Fruit fly (Drosophila melanogaster): Measurements from ENCODE around the gene CG14933.
A peak's percentile ranks its signal among the peaks of the same experiment; 100 is the strongest.

CG14933 gene

dm6 chr2L:11806701-11807674 lies 35.6 kb upstream of the CG14933 start (continued):
- TF ChIP-seq dsx (GFP tag; optimal IDR thresholded peaks at IDR 0.05; ENCODE audit: poor library complexity, severe bottlenecking), result peak; percentile 99
- peak; percentile 80 for TF ChIP-seq CG6276 (GFP tag; optimal IDR thresholded peaks at IDR 0.05)
- TF ChIP-seq Eip93F (GFP tag; optimal IDR thresholded peaks at IDR 0.05), result peak; percentile 40
- TF ChIP-seq CG6854 (GFP tag; optimal IDR thresholded peaks at IDR 0.05), result peak; percentile 85
- peak; percentile 12 for TF ChIP-seq fd85E (GFP tag; optimal IDR thresholded peaks at IDR 0.05)
- TF ChIP-seq Sox102F (GFP tag; optimal IDR thresholded peaks at IDR 0.05), result peak; percentile 70
- TF ChIP-seq Eip78C (GFP tag), result peak; percentile 87
- TF ChIP-seq Lpt (GFP tag; optimal IDR thresholded peaks at IDR 0.05), result peak; percentile 93
- peak; percentile 68 for TF ChIP-seq CG3032 (tag; optimal IDR thresholded peaks at IDR 0.05)
- TF ChIP-seq CG6163 (GFP tag; IDR thresholded peaks at IDR 0.05), result peak; percentile 95
- peak; percentile 76 for TF ChIP-seq net (GFP tag; optimal IDR thresholded peaks at IDR 0.05)
- TF ChIP-seq spab (GFP tag; optimal IDR thresholded peaks at IDR 0.05), result peak; percentile 82
- TF ChIP-seq ss (GFP tag; optimal IDR thresholded peaks at IDR 0.05), result peak; percentile 91 to 97
- peak; percentile 37 for TF ChIP-seq esn (GFP tag; optimal IDR thresholded peaks at IDR 0.05)
- peak; percentile 10 for TF ChIP-seq fkh (GFP tag; optimal IDR thresholded peaks at IDR 0.05)
- peak; percentile 76 for TF ChIP-seq CG15336 (GFP tag; IDR thresholded peaks at IDR 0.05)
- TF ChIP-seq topi (GFP tag; optimal IDR thresholded peaks at IDR 0.05), result no peak
- TF ChIP-seq fd59A (GFP tag; optimal IDR thresholded peaks at IDR 0.05), result peak; percentile 55
- TF ChIP-seq CG11294 (GFP tag; IDR thresholded peaks at IDR 0.05), result peak; percentile 59
- TF ChIP-seq CG4318 (GFP tag; optimal IDR thresholded peaks at IDR 0.05), result peak; percentile 21
- TF ChIP-seq CG10631 (GFP tag; optimal IDR thresholded peaks at IDR 0.05), result peak; percentile 53
- TF ChIP-seq Ets21C (GFP tag; optimal IDR thresholded peaks at IDR 0.05), result no peak
- peak; percentile 58 for TF ChIP-seq Eip75B (GFP tag; optimal IDR thresholded peaks at IDR 0.05)
- no peak for TF ChIP-seq Hr38 (GFP tag; optimal IDR thresholded peaks at IDR 0.05)
- no peak for TF ChIP-seq cyc (GFP tag; optimal IDR thresholded peaks at IDR 0.05)
- peak; percentile 81 for TF ChIP-seq vri (GFP tag; optimal IDR thresholded peaks at IDR 0.05)
- peak; percentile 54 for TF ChIP-seq Gug (GFP tag; IDR thresholded peaks at IDR 0.05)
- no peak for TF ChIP-seq Hr4 (GFP tag; optimal IDR thresholded peaks at IDR 0.05)
- TF ChIP-seq svp (GFP tag), result peak; percentile 95

- TF ChIP-seq vri (GFP tag; optimal IDR thresholded peaks at IDR 0.05), result peak; percentile 54
- peak; percentile 85 for TF ChIP-seq CG6163 (GFP tag; IDR thresholded peaks at IDR 0.05)
- TF ChIP-seq Sox102F (GFP tag; optimal IDR thresholded peaks at IDR 0.05), result peak; percentile 2
- TF ChIP-seq CG3032 (tag; optimal IDR thresholded peaks at IDR 0.05), result no peak
- TF ChIP-seq Gug (GFP tag; IDR thresholded peaks at IDR 0.05), result no peak
- peak; percentile 13 for TF ChIP-seq CG7368 (GFP tag; optimal IDR thresholded peaks at IDR 0.05)
- no peak for TF ChIP-seq CG10631 (GFP tag; optimal IDR thresholded peaks at IDR 0.05)
- no peak for TF ChIP-seq CG31627 (GFP tag; optimal IDR thresholded peaks at IDR 0.05)
- no peak for TF ChIP-seq CG8632 (GFP tag; optimal IDR thresholded peaks at IDR 0.05)
- TF ChIP-seq pdm3 (GFP tag; optimal IDR thresholded peaks at IDR 0.05), result peak; percentile 2
- peak; percentile 94 for TF ChIP-seq svp (GFP tag)
- TF ChIP-seq CG8119 (GFP tag; IDR thresholded peaks at IDR 0.05), result 0 out of 3 replicates have a peak, but pooled peaks have one; percentile 43
- TF ChIP-seq Hr4 (GFP tag; optimal IDR thresholded peaks at IDR 0.05), result peak; percentile 5
- TF ChIP-seq CG15336 (GFP tag; IDR thresholded peaks at IDR 0.05), result no peak; the same call in 1 of the 2 replicates
- peak; percentile 8 for TF ChIP-seq esn (GFP tag; optimal IDR thresholded peaks at IDR 0.05)
- TF ChIP-seq CG6792 (GFP tag; optimal IDR thresholded peaks at IDR 0.05), result no peak
- no peak for TF ChIP-seq CG34406 (GFP tag; optimal IDR thresholded peaks at IDR 0.05)
- no peak for TF ChIP-seq CG11902 (GFP tag; optimal IDR thresholded peaks at IDR 0.05)
- peak; percentile 13 for TF ChIP-seq Met (GFP tag; optimal IDR thresholded peaks at IDR 0.05)
- TF ChIP-seq CG16779 (tag; optimal IDR thresholded peaks at IDR 0.05), result peak; percentile 46
- TF ChIP-seq salr (GFP tag; optimal IDR thresholded peaks at IDR 0.05), result peak in 1 of 2 experiments; percentile 19
- TF ChIP-seq eg (GFP tag; IDR thresholded peaks at IDR 0.05), result peak; percentile 63
- peak; percentile 1 for TF ChIP-seq Blimp-1 (GFP tag; optimal IDR thresholded peaks at IDR 0.05)
- TF ChIP-seq Ets96B (tag; optimal IDR thresholded peaks at IDR 0.05), result peak; percentile 16
- peak; percentile 11 for TF ChIP-seq achi (GFP tag; optimal IDR thresholded peaks at IDR 0.05)
- no peak for TF ChIP-seq spab (GFP tag; optimal IDR thresholded peaks at IDR 0.05)
- peak; percentile 39 for TF ChIP-seq CG3919 (GFP tag; optimal IDR thresholded peaks at IDR 0.05)
- TF ChIP-seq ss (GFP tag; optimal IDR thresholded peaks at IDR 0.05), result peak; percentile 51 to 73
- TF ChIP-seq Ets21C (GFP tag; optimal IDR thresholded peaks at IDR 0.05), result no peak
- peak; percentile 5 for TF ChIP-seq CG6808 (GFP tag; optimal IDR thresholded peaks at IDR 0.05)
These were observed 34.9 kb upstream of the CG14933 start for dm6 chr2L:11807697-11808226.
